Worm (Caenorhabditis elegans) whole organism, early embryonic: ENCODE results near the gene C28H8.8.

Experiments used
- F13C5.2 ChIP-seq: sonication (generic microtip); optimal IDR thresholded peaks from 2 replicates; lab custom pipeline; 2017; ENCODE audit warnings: mild to moderate bottlenecking, missing genetic modification characterization, inconsistent platforms, missing compliant biosample characterization
- ama-1 ChIP-seq: fragments of 150-350 bp; optimal IDR thresholded peaks from 2 replicates; lab custom pipeline; 2014
- flt-1 ChIP-seq: fragments of 200-800 bp; sonication (Bioruptor generic); IDR thresholded peaks from 2 replicates; pipeline ENCODE4 v1.3.6; 2022; ENCODE audit warnings: missing genetic modification characterization, missing compliant biosample characterization
- hnd-1 ChIP-seq: sonication (generic microtip); optimal IDR thresholded peaks from 2 replicates; lab custom pipeline; 2016; ENCODE audit warnings: missing genetic modification characterization, missing compliant biosample characterization
- pes-1 ChIP-seq: fragments of 200-800 bp; sonication (Bioruptor generic); IDR thresholded peaks from 2 replicates; pipeline ENCODE4 v1.3.6; 2022; ENCODE audit warnings: missing genetic modification reagents, missing genetic modification characterization, missing compliant biosample characterization
- tra-4 ChIP-seq: sonication (generic microtip); optimal IDR thresholded peaks from 2 replicates; lab custom pipeline; 2017; ENCODE audit warnings: missing genetic modification characterization, missing compliant biosample characterization

DNA sequence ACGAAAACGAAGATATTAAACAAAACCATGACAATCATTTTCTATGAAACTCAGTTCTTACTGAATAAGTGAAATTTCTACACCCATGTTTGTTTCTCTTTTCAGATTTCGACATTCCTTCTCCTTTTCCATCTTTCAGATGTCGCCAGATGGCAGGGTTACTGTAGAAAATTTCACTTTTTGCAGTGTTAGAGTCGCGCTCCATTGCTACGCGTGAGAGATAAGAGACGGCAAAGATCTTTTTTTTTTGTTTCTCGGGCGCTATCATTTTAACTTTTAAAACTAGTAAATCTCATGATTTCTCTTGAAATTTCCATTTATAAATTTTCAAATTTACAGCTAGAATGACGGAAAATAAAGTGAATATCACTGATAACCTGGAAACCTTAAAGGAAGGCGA lies 10.4 kb downstream of the C28H8.8 start, which contains the start of the genes mig-21 and F01F1.2:
- no peak for TF ChIP-seq flt-1 (GFP tag; lab: Robert Waterston, UW)
- no peak for TF ChIP-seq hnd-1 (tag; lab: Kevin White, UChicago)
- no peak for TF ChIP-seq F13C5.2 (tag; lab: Kevin White, UChicago)
- no peak for TF ChIP-seq pes-1 (GFP tag; lab: Robert Waterston, UW)
- no peak for TF ChIP-seq tra-4 (tag; lab: Kevin White, UChicago)
- TF ChIP-seq ama-1: no peak
